Fruit fly (Drosophila melanogaster): Measurements from ENCODE around the gene CG14132.

The CG14132 gene

DNA sequence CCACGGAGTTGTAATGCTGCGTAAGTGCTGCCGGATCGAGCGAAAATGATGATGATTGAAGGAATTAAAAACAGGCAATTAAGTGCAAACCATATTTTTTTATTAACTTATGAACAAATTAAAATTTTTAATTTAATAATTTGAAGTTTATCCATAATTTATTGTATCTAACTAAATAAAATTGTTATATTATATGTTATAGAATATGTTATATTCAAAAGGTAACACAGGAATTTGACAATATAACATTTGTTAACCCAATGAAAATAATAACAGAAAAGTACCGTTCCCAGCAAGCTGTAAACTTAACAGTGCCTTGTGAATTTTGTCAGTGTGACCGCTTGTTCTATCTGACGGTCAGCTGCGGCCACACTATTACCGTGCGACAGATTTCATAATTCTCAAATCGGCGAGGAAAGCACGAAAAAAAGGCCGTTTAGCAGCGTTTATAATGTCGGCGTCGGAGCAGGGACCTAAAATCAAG is 6.4 kb downstream of the CG14132 start, which contains the start of the genes Ccdc56 and mtTFB1 (continued):
- TF ChIP-seq CG10565 (GFP tag; optimal IDR thresholded peaks at IDR 0.05) (no peak), Hr51 (GFP tag; optimal IDR thresholded peaks at IDR 0.05) (no peak), GATAe (GFP tag; conservative IDR thresholded peaks at IDR 0.05) (no peak), Doc2 (GFP tag; IDR thresholded peaks at IDR 0.05) (no peak), HLH3B (GFP tag; IDR thresholded peaks at IDR 0.05) (no peak), CG18476 (GFP tag; optimal IDR thresholded peaks at IDR 0.05) (no peak), Dip3 (GFP tag; optimal IDR thresholded peaks at IDR 0.05) (no peak), H2.0 (GFP tag; IDR thresholded peaks at IDR 0.05) (no peak), Chrac-16 (GFP tag; optimal IDR thresholded peaks at IDR 0.05) (peak; percentile 8), CG10543 (GFP tag; optimal IDR thresholded peaks at IDR 0.05) (no peak), CG3065 (GFP tag; optimal IDR thresholded peaks at IDR 0.05) (no peak), emc (GFP tag; optimal IDR thresholded peaks at IDR 0.05) (no peak), ranshi (GFP tag; IDR thresholded peaks at IDR 0.05) (no peak), slbo (GFP tag; IDR thresholded peaks at IDR 0.05) (no peak), CG6791 (GFP tag; IDR thresholded peaks at IDR 0.05; ENCODE audit: partially characterized antibody) (no peak), trem (tag; optimal IDR thresholded peaks at IDR 0.05) (peak; percentile 52), NC2β (GFP tag; optimal IDR thresholded peaks at IDR 0.05) (no peak), dpn (GFP tag; optimal IDR thresholded peaks at IDR 0.05) (no peak), CG31441 (GFP tag; IDR thresholded peaks at IDR 0.05) (no peak), CG14050 (GFP tag; IDR thresholded peaks at IDR 0.05) (no peak), Bdp1 (GFP tag; optimal IDR thresholded peaks at IDR 0.05) (peak; percentile 43), ewg (GFP tag; optimal IDR thresholded peaks at IDR 0.05) (peak; percentile 76), Bteb2 (GFP tag; optimal IDR thresholded peaks at IDR 0.05) (peak; percentile 13), Hmr (GFP tag; optimal IDR thresholded peaks at IDR 0.05) (peak; percentile 29), grau (tag; optimal IDR thresholded peaks at IDR 0.05) (peak; percentile 64), Atf3 (GFP tag; optimal IDR thresholded peaks at IDR 0.05) (no peak), amos (GFP tag; IDR thresholded peaks at IDR 0.05; ENCODE audit: partially characterized antibody) (no peak; the same call in 1 of the 2 replicates), CG2199 (GFP tag; IDR thresholded peaks at IDR 0.05) (no peak), dm (GFP tag; optimal IDR thresholded peaks at IDR 0.05) (peak; percentile 2), Aef1 (GFP tag; IDR thresholded peaks at IDR 0.05) (no peak), CG15696 (tag; optimal IDR thresholded peaks at IDR 0.05) (no peak), Antp (GFP tag; optimal IDR thresholded peaks at IDR 0.05) (no peak), B-H2 (GFP tag; optimal IDR thresholded peaks at IDR 0.05) (no peak), CG10274 (GFP tag; optimal IDR thresholded peaks at IDR 0.05) (no peak), insv (GFP tag; optimal IDR thresholded peaks at IDR 0.05) (no peak), tin (GFP tag; optimal IDR thresholded peaks at IDR 0.05) (no peak), gfzf (GFP tag; optimal IDR thresholded peaks at IDR 0.05) (peak; percentile 89), sc (optimal IDR thresholded peaks at IDR 0.05) (no peak), sc (GFP tag; optimal IDR thresholded peaks at IDR 0.05) (no peak), NK7.1 (GFP tag; optimal IDR thresholded peaks at IDR 0.05) (no peak), CG2875 (GFP tag; optimal IDR thresholded peaks at IDR 0.05) (no peak), CG8924 (tag; optimal IDR thresholded peaks at IDR 0.05) (no peak), CG9817 (tag; optimal IDR thresholded peaks at IDR 0.05) (no peak), luna (GFP tag; optimal IDR thresholded peaks at IDR 0.05) (no peak), tx (GFP tag; optimal IDR thresholded peaks at IDR 0.05) (no peak), sisA (GFP tag; IDR thresholded peaks at IDR 0.05) (no peak), ken (GFP tag; IDR thresholded peaks at IDR 0.05) (no peak), Gug (GFP tag; IDR thresholded peaks at IDR 0.05) (no peak), shn (GFP tag; optimal IDR thresholded peaks at IDR 0.05) (no peak), CG9727 (GFP tag; optimal IDR thresholded peaks at IDR 0.05) (no peak), lilli (GFP tag; optimal IDR thresholded peaks at IDR 0.05) (no peak), CG17186 (GFP tag; optimal IDR thresholded peaks at IDR 0.05) (peak; percentile 60)

Data from whole organism, embryonic.